Worm (Caenorhabditis elegans): ENCODE data around the gene F56D2.5.

ce11 chrIII:5568679-5569078 is 12.5 kb downstream of the F56D2.5 start, which contains the start of gene nspb-12:
- TF ChIP-seq mep-1 (tag; optimal IDR thresholded peaks at IDR 0.05) (no peak), nhr-12 (tag; optimal IDR thresholded peaks at IDR 0.05) (no peak)

All from whole organism, mixed stage, embryonic.